Fruit fly (Drosophila melanogaster) whole organism, embryonic: ENCODE measurements around the gene COX7B.

Experiments
- B-H2 ChIP-seq: fragments of 200-800 bp; sonication (Bioruptor generic); optimal IDR thresholded peaks from 2 replicates; lab custom pipeline; 2018; ENCODE audit warnings: missing biosample characterization, mild to moderate bottlenecking, missing genetic modification characterization
- CG10147 ChIP-seq: fragments of 200-800 bp; sonication (Bioruptor generic); optimal IDR thresholded peaks from 2 replicates; lab custom pipeline; 2019; ENCODE audit warnings: missing biosample characterization, mild to moderate bottlenecking, missing genetic modification characterization, moderate library complexity
- CG10267 ChIP-seq: fragments of 200-800 bp; sonication (Bioruptor generic); optimal IDR thresholded peaks from 2 replicates; lab custom pipeline; 2018; ENCODE audit warnings: missing biosample characterization, mild to moderate bottlenecking, missing genetic modification characterization, moderate library complexity
- CG11696 ChIP-seq: fragments of 200-800 bp; sonication (Bioruptor generic); IDR thresholded peaks from 2 replicates; pipeline ENCODE4 v1.3.6; 2022; ENCODE audit warnings: missing biosample characterization, missing genetic modification characterization
- CG13123 ChIP-seq: fragments of 200-800 bp; sonication (Bioruptor generic); optimal IDR thresholded peaks from 2 replicates; lab custom pipeline; 2016; ENCODE audit warnings: missing biosample characterization, missing genetic modification characterization
- CG13424 ChIP-seq: fragments of 200-800 bp; sonication (Bioruptor generic); optimal IDR thresholded peaks from 2 replicates; lab custom pipeline; 2019; ENCODE audit warnings: missing biosample characterization, mild to moderate bottlenecking, missing genetic modification characterization, moderate library complexity
- CG14014 ChIP-seq: fragments of 200-800 bp; sonication (Bioruptor generic); IDR thresholded peaks from 2 replicates; pipeline ENCODE4 v1.3.6; 2022; ENCODE audit warnings: missing biosample characterization, missing genetic modification characterization
- CG15011 ChIP-seq: fragments of 200-800 bp; sonication (Bioruptor generic); optimal IDR thresholded peaks from 3 replicates; lab custom pipeline; 2018; ENCODE audit warnings: missing biosample characterization, mild to moderate bottlenecking, missing genetic modification characterization
- CG15514 ChIP-seq: fragments of 200-800 bp; sonication (Bioruptor generic); optimal IDR thresholded peaks from 3 replicates; lab custom pipeline; 2017; ENCODE audit warnings: missing biosample characterization, missing genetic modification characterization, mild to moderate bottlenecking, moderate library complexity, missing genetic modification reagents
- CG1603 ChIP-seq: fragments of 200-800 bp; sonication (Bioruptor generic); optimal IDR thresholded peaks from 2 replicates; lab custom pipeline; 2019; ENCODE audit warnings: missing biosample characterization, mild to moderate bottlenecking, missing genetic modification characterization, moderate library complexity
- CG17328 ChIP-seq: fragments of 200-800 bp; sonication (Bioruptor generic); IDR thresholded peaks from 2 replicates; pipeline ENCODE4 v1.3.6; 2022; ENCODE audit warnings: missing biosample characterization, missing genetic modification characterization
- CG17359 ChIP-seq: fragments of 200-800 bp; sonication (Bioruptor generic); optimal IDR thresholded peaks from 3 replicates; lab custom pipeline; 2018; ENCODE audit warnings: missing biosample characterization, mild to moderate bottlenecking, missing genetic modification characterization, moderate library complexity
- CG18262 ChIP-seq: fragments of 200-800 bp; optimal IDR thresholded peaks from 3 replicates; lab custom pipeline; 2019; ENCODE audit warnings: missing biosample characterization, mild to moderate bottlenecking, missing genetic modification characterization, moderate library complexity
- CG2129 ChIP-seq: fragments of 200-800 bp; sonication (Bioruptor generic); IDR thresholded peaks from 2 replicates; pipeline ENCODE4 v1.3.6; 2022; ENCODE audit warnings: missing biosample characterization, missing genetic modification characterization; ENCODE audit not compliant: partially characterized antibody
- CG2712 ChIP-seq: fragments of 200-800 bp; optimal IDR thresholded peaks from 3 replicates; lab custom pipeline; 2019; ENCODE audit warnings: missing biosample characterization, mild to moderate bottlenecking, missing genetic modification characterization, moderate library complexity
- CG2889 ChIP-seq: fragments of 200-800 bp; sonication (Bioruptor generic); IDR thresholded peaks from 3 replicates; pipeline ENCODE4 v1.3.6; 2022; ENCODE audit warnings: missing biosample characterization, missing genetic modification characterization
- CG30020 ChIP-seq: fragments of 200-800 bp; optimal IDR thresholded peaks from 2 replicates; lab custom pipeline; 2019; ENCODE audit warnings: missing biosample characterization, mild to moderate bottlenecking, missing genetic modification characterization, moderate library complexity
- CG30431 ChIP-seq: fragments of 200-800 bp; sonication (Bioruptor generic); optimal IDR thresholded peaks from 2 replicates; lab custom pipeline; 2017; ENCODE audit warnings: missing biosample characterization, missing genetic modification characterization
- CG34376 ChIP-seq: fragments of 200-800 bp; sonication (Bioruptor generic); optimal IDR thresholded peaks from 2 replicates; lab custom pipeline; 2018; ENCODE audit warnings: missing biosample characterization, mild to moderate bottlenecking, missing genetic modification characterization
- CG4854 ChIP-seq: fragments of 200-800 bp; sonication (Bioruptor generic); optimal IDR thresholded peaks from 2 replicates; lab custom pipeline; 2016; ENCODE audit warnings: missing biosample characterization, missing genetic modification characterization, inconsistent platforms
- CG5953 ChIP-seq: fragments of 200-800 bp; sonication (Bioruptor generic); IDR thresholded peaks from 2 replicates; pipeline ENCODE4 v1.3.6; 2022; ENCODE audit warnings: missing biosample characterization, missing genetic modification characterization
- CG7745 ChIP-seq: fragments of 200-800 bp; sonication (Bioruptor generic); optimal IDR thresholded peaks from 2 replicates; lab custom pipeline; 2018; ENCODE audit warnings: missing biosample characterization, mild to moderate bottlenecking, missing genetic modification characterization, moderate library complexity
- CG7786 ChIP-seq: fragments of 200-800 bp; sonication (Bioruptor generic); optimal IDR thresholded peaks from 2 replicates; lab custom pipeline; 2016; ENCODE audit warnings: missing biosample characterization, missing genetic modification characterization
- CG9609 ChIP-seq: fragments of 200-800 bp; sonication (Bioruptor generic); optimal IDR thresholded peaks from 3 replicates; lab custom pipeline; 2016; ENCODE audit warnings: missing biosample characterization, missing genetic modification characterization
- Dll ChIP-seq: fragments of 200-800 bp; sonication (Bioruptor generic); IDR thresholded peaks from 4 replicates; pipeline ENCODE4 v1.3.6; 2022; ENCODE audit warnings: missing biosample characterization, missing genetic modification characterization; ENCODE audit not compliant: partially characterized antibody
- Dref ChIP-seq: fragments of 200-800 bp; sonication (Bioruptor generic); IDR thresholded peaks from 2 replicates; pipeline ENCODE4 v1.3.6; 2022; ENCODE audit warnings: missing biosample characterization, missing genetic modification characterization
- ERR ChIP-seq: fragments of 200-800 bp; sonication (Bioruptor generic); optimal IDR thresholded peaks from 2 replicates; lab custom pipeline; 2016; ENCODE audit warnings: missing biosample characterization, missing genetic modification characterization
- Fer1 ChIP-seq: fragments of 200-800 bp; sonication (Bioruptor generic); optimal IDR thresholded peaks from 2 replicates; lab custom pipeline; 2017; ENCODE audit warnings: missing biosample characterization, mild to moderate bottlenecking, missing genetic modification characterization
- Hr51 ChIP-seq, 2 experiments: fragments of 200-800 bp; sonication (Bioruptor generic); optimal IDR thresholded peaks; 2 replicates in 1 of 2; 3 replicates in 1 of 2; lab custom pipeline; 2016 to 2018; ENCODE audit warnings: missing biosample characterization in 2 of 2, missing genetic modification characterization in 2 of 2, mild to moderate bottlenecking in 1 of 2, moderate library complexity in 1 of 2
- Hr78 ChIP-seq, 2 experiments: fragments of 200-800 bp in 1 of 2; fragments of >200 bp in 1 of 2; sonication (Bioruptor generic) in 1 of 2; optimal IDR thresholded peaks; 2 replicates each; lab custom pipeline; 2017 to 2019; ENCODE audit warnings: missing biosample characterization in 2 of 2, missing genetic modification characterization in 2 of 2, mild to moderate bottlenecking in 1 of 2, moderate library complexity in 1 of 2
- Hsf ChIP-seq: fragments of 200-800 bp; sonication (Bioruptor generic); optimal IDR thresholded peaks from 3 replicates; lab custom pipeline; 2016; ENCODE audit warnings: missing biosample characterization, missing genetic modification characterization
- Myb ChIP-seq: fragments of 200-800 bp; sonication (Bioruptor generic); optimal IDR thresholded peaks from 2 replicates; lab custom pipeline; 2016; ENCODE audit warnings: missing biosample characterization, missing genetic modification characterization
- Nf-YC ChIP-seq: fragments of 200-800 bp; optimal IDR thresholded peaks from 3 replicates; lab custom pipeline; 2019; ENCODE audit warnings: missing biosample characterization, mild to moderate bottlenecking, missing genetic modification characterization, moderate library complexity
- Six4 ChIP-seq: fragments of 200-800 bp; sonication (Bioruptor generic); optimal IDR thresholded peaks from 2 replicates; lab custom pipeline; 2016; ENCODE audit warnings: missing biosample characterization, missing genetic modification characterization
- amos ChIP-seq: fragments of 200-800 bp; sonication (Bioruptor generic); IDR thresholded peaks from 2 replicates; pipeline ENCODE4 v1.3.6; 2022; ENCODE audit warnings: missing biosample characterization, missing genetic modification characterization; ENCODE audit not compliant: partially characterized antibody
- cad ChIP-seq: fragments of >200 bp; optimal IDR thresholded peaks from 2 replicates; lab custom pipeline; 2017; ENCODE audit warnings: missing biosample characterization, missing genetic modification characterization
- crp ChIP-seq, 2 experiments: fragments of 200-800 bp; sonication (Bioruptor generic); optimal IDR thresholded peaks; 2 replicates in 1 of 2; 3 replicates in 1 of 2; lab custom pipeline; 2017; ENCODE audit warnings: missing biosample characterization in 2 of 2, missing genetic modification characterization in 2 of 2, mild to moderate bottlenecking in 1 of 2, moderate library complexity in 1 of 2
- dati ChIP-seq: fragments of 200-800 bp; sonication (Bioruptor generic); IDR thresholded peaks from 2 replicates; pipeline ENCODE4 v1.3.6; 2022; ENCODE audit warnings: missing biosample characterization, missing genetic modification characterization
- esg ChIP-seq: fragments of 200-800 bp; sonication (Bioruptor generic); conservative IDR thresholded peaks from 2 replicates; pipeline ENCODE4 v1.3.6; 2022; ENCODE audit warnings: missing biosample characterization, missing genetic modification characterization
- eyg ChIP-seq: fragments of 200-800 bp; sonication (Bioruptor generic); optimal IDR thresholded peaks from 3 replicates; lab custom pipeline; 2016; ENCODE audit warnings: missing biosample characterization, missing genetic modification characterization
- lilli ChIP-seq: fragments of 200-800 bp; sonication (Bioruptor generic); optimal IDR thresholded peaks from 3 replicates; lab custom pipeline; 2016; ENCODE audit warnings: missing biosample characterization, missing genetic modification characterization
- lmd ChIP-seq: fragments of 200-800 bp; sonication (Bioruptor generic); IDR thresholded peaks from 2 replicates; pipeline ENCODE4 v1.3.6; 2022; ENCODE audit warnings: missing biosample characterization, missing genetic modification characterization
- ranshi ChIP-seq: fragments of 200-800 bp; sonication (Bioruptor generic); IDR thresholded peaks from 2 replicates; pipeline ENCODE4 v1.3.6; 2022; ENCODE audit warnings: missing biosample characterization, missing genetic modification characterization
- schlank ChIP-seq: fragments of 200-800 bp; sonication (Bioruptor generic); optimal IDR thresholded peaks from 2 replicates; lab custom pipeline; 2018; ENCODE audit warnings: missing biosample characterization, mild to moderate bottlenecking, missing genetic modification characterization
- sens ChIP-seq: fragments of 200-800 bp; sonication (Bioruptor generic); peaks from one replicate; lab custom pipeline; 2016; ENCODE audit warnings: missing biosample characterization, missing genetic modification characterization
- stc ChIP-seq: fragments of 200-800 bp; sonication (Bioruptor generic); IDR thresholded peaks from 2 replicates; pipeline ENCODE4 v1.3.6; 2022; ENCODE audit warnings: missing biosample characterization, missing genetic modification characterization
- tio ChIP-seq: fragments of 200-800 bp; sonication (Bioruptor generic); optimal IDR thresholded peaks from 2 replicates; lab custom pipeline; 2017; ENCODE audit warnings: missing biosample characterization, missing genetic modification characterization, inconsistent platforms
- trem ChIP-seq: fragments of 200-800 bp; optimal IDR thresholded peaks from 3 replicates; lab custom pipeline; 2019; ENCODE audit warnings: missing biosample characterization, mild to moderate bottlenecking, missing genetic modification characterization, moderate library complexity
- ttk ChIP-seq: fragments of 200-800 bp; sonication (Bioruptor generic); IDR thresholded peaks from 2 replicates; pipeline ENCODE4 v2.1.2; 2022; ENCODE audit warnings: missing biosample characterization, missing genetic modification characterization
- unc-4 ChIP-seq: fragments of 200-800 bp; sonication (Bioruptor generic); IDR thresholded peaks from 2 replicates; pipeline ENCODE4 v1.3.6; 2022; ENCODE audit warnings: missing biosample characterization, missing genetic modification characterization; ENCODE audit not compliant: partially characterized antibody
- unpg ChIP-seq: fragments of 200-800 bp; sonication (Bioruptor generic); optimal IDR thresholded peaks from 3 replicates; lab custom pipeline; 2018; ENCODE audit warnings: missing biosample characterization, mild to moderate bottlenecking, missing genetic modification characterization, moderate library complexity

COX7B gene

DNA sequence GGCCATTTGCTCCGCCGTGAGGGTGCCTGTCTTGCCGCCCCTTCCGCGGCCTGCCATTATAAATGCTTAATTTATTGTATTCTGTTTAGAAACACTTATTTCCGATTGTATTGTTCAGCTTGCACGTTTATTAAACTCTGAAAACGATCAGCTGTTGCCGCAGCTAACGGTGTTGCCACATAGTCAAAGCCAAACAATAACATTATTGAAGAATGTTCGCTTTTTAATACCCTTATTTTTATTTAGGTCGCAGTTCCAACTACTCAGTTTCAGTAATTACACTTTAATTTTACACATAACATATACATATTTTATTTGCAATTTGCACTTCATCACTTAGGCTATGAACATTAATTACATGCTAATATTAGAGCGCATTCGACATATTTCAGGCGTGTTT, 1.7 kb downstream of the COX7B start, which contains the start of gene Polr3G (continued):
- TF ChIP-seq eyg (GFP tag; lab: Kevin White, UChicago): peak; percentile 7
- peak; percentile 8 for TF ChIP-seq CG2712 (tag; lab: Kevin White, UChicago)
- TF ChIP-seq CG5953 (GFP tag; lab: Robert Waterston, UW): no peak
- TF ChIP-seq unc-4: no peak
- no peak for TF ChIP-seq esg (GFP tag; lab: Robert Waterston, UW)
- TF ChIP-seq CG14014: 0 out of 2 replicates have a peak, but pooled peaks have one; percentile 22
- no peak for TF ChIP-seq Hr78 (GFP tag; optimal IDR thresholded peaks at IDR 0.05; lab: Kevin White, UChicago)
- TF ChIP-seq cad (GFP tag; lab: Kevin White, UChicago): no peak
- peak; percentile 10 for TF ChIP-seq CG10267
- TF ChIP-seq Hr51 (GFP tag; optimal IDR thresholded peaks at IDR 0.05; lab: Kevin White, UChicago): peak in 1 of 2 experiments; percentile 19
- peak; percentile 39 for TF ChIP-seq CG15514 (GFP tag; lab: Kevin White, UChicago)
- peak; percentile 33 for TF ChIP-seq Nf-YC (tag; lab: Kevin White, UChicago)
- no peak for TF ChIP-seq ranshi (GFP tag; lab: Robert Waterston, UW)
- TF ChIP-seq Hsf: peak; percentile 40
- TF ChIP-seq schlank (tag; lab: Kevin White, UChicago): no peak
- peak; percentile 23 for TF ChIP-seq CG34376 (GFP tag; lab: Kevin White, UChicago)
- no peak for TF ChIP-seq CG2889 (GFP tag; lab: Robert Waterston, UW)
- no peak for TF ChIP-seq CG13123 (GFP tag; lab: Kevin White, UChicago)
- TF ChIP-seq CG7745 (tag; lab: Kevin White, UChicago): no peak
- no peak for TF ChIP-seq Dref (GFP tag; lab: Robert Waterston, UW)
- TF ChIP-seq CG4854 (GFP tag; lab: Kevin White, UChicago): peak; percentile 6
- TF ChIP-seq tio (GFP tag; lab: Kevin White, UChicago): no peak
- TF ChIP-seq CG30431 (GFP tag; lab: Kevin White, UChicago): no peak
- peak; percentile 9 for TF ChIP-seq unpg (GFP tag; lab: Kevin White, UChicago)
- no peak for TF ChIP-seq CG11696 (GFP tag; lab: Robert Waterston, UW)
- peak; percentile 34; the same call in 1 of the 4 replicates for TF ChIP-seq Dll
- TF ChIP-seq CG15011 (GFP tag; lab: Kevin White, UChicago): no peak
- TF ChIP-seq CG1603 (tag; lab: Kevin White, UChicago): peak; percentile 43
- no peak for TF ChIP-seq dati (GFP tag; lab: Robert Waterston, UW)
- TF ChIP-seq Myb (GFP tag; lab: Kevin White, UChicago): no peak
- no peak for TF ChIP-seq lmd (GFP tag; lab: Robert Waterston, UW)
- TF ChIP-seq amos: no peak
- TF ChIP-seq CG30020 (tag; lab: Kevin White, UChicago): peak; percentile 14
- no peak for TF ChIP-seq CG2129 (GFP tag; lab: Robert Waterston, UW)
- no peak for TF ChIP-seq CG7786 (GFP tag; lab: Kevin White, UChicago)
- TF ChIP-seq sens (GFP tag; lab: Kevin White, UChicago): peak; percentile 86
- no peak for TF ChIP-seq ERR (GFP tag; lab: Kevin White, UChicago)
- peak; percentile 22 for TF ChIP-seq B-H2
- TF ChIP-seq CG17359 (tag; lab: Kevin White, UChicago): peak; percentile 4
- TF ChIP-seq CG17328: no peak
- TF ChIP-seq Six4: peak; percentile 8
- peak; percentile 32 for TF ChIP-seq trem (tag; lab: Kevin White, UChicago)
- TF ChIP-seq CG13424 (tag; lab: Kevin White, UChicago): peak; percentile 15
- TF ChIP-seq CG9609 (GFP tag; lab: Kevin White, UChicago): no peak
- TF ChIP-seq ttk: no peak
- peak; percentile 59 to 93 for TF ChIP-seq crp (GFP tag; optimal IDR thresholded peaks at IDR 0.05; lab: Kevin White, UChicago)
- peak; percentile 21 for TF ChIP-seq CG18262 (tag; lab: Kevin White, UChicago)
- peak; percentile 7 for TF ChIP-seq CG10147 (GFP tag; lab: Kevin White, UChicago)
- TF ChIP-seq lilli (GFP tag; lab: Kevin White, UChicago): peak; percentile 48
- TF ChIP-seq stc (GFP tag; lab: Robert Waterston, UW): no peak
- TF ChIP-seq Fer1 (GFP tag; lab: Kevin White, UChicago): peak; percentile 26
